Worm (Caenorhabditis elegans) whole organism, late embryonic: ENCODE measurements around the gene paa-1.

Experiments
- ceh-14 ChIP-seq: sonication (generic microtip); optimal IDR thresholded peaks from 2 replicates; lab custom pipeline; 2016; ENCODE audit warnings: missing genotype, missing genetic modification characterization, missing compliant biosample characterization
- ceh-22 ChIP-seq: sonication (generic microtip); optimal IDR thresholded peaks from 2 replicates; lab custom pipeline; 2017; ENCODE audit warnings: missing biosample characterization, missing genetic modification characterization
- ceh-31 ChIP-seq: sonication (generic microtip); optimal IDR thresholded peaks from 2 replicates; lab custom pipeline; 2016; ENCODE audit warnings: missing genetic modification characterization, missing compliant biosample characterization
- ceh-45 ChIP-seq: fragments of 200-800 bp; sonication (Bioruptor generic); IDR thresholded peaks from 2 replicates; pipeline ENCODE4 v1.3.6; 2022; ENCODE audit warnings: missing genetic modification reagents, missing genetic modification characterization, missing compliant biosample characterization
- elt-2 ChIP-seq: sonication (generic microtip); optimal IDR thresholded peaks from 2 replicates; lab custom pipeline; 2016; ENCODE audit warnings: missing genetic modification reagents, missing genetic modification characterization, missing compliant biosample characterization
- ets-4 ChIP-seq: sonication (generic microtip); optimal IDR thresholded peaks from 2 replicates; lab custom pipeline; 2016; ENCODE audit warnings: missing genetic modification characterization, missing compliant biosample characterization
- eyg-1 ChIP-seq: sonication (generic microtip); optimal IDR thresholded peaks from 2 replicates; lab custom pipeline; 2016; ENCODE audit warnings: missing genotype, missing genetic modification characterization, missing compliant biosample characterization
- fkh-10 ChIP-seq: fragments of 150-350 bp; optimal IDR thresholded peaks from 2 replicates; lab custom pipeline; 2014; ENCODE audit warnings: missing biosample characterization, missing genetic modification reagents, missing genetic modification characterization
- nfya-1 ChIP-seq: sonication (generic microtip); optimal IDR thresholded peaks from 2 replicates; lab custom pipeline; 2017; ENCODE audit warnings: missing genetic modification characterization, mild to moderate bottlenecking, missing compliant biosample characterization, antibody characterized with exemption, moderate library complexity
- nhr-11 ChIP-seq: fragments of 150-350 bp; optimal IDR thresholded peaks from 2 replicates; lab custom pipeline; 2014; ENCODE audit warnings: missing biosample characterization, missing genetic modification characterization
- pag-3 ChIP-seq: sonication (generic microtip); optimal IDR thresholded peaks from 2 replicates; lab custom pipeline; 2016; ENCODE audit warnings: missing compliant biosample characterization, missing genetic modification characterization, borderline replicate concordance
- unc-3 ChIP-seq, 2 experiments: fragments of 200-800 bp in 1 of 2; sonication (Bioruptor generic) in 1 of 2; sonication (generic microtip) in 1 of 2; conservative IDR thresholded peaks in 1 of 2; optimal IDR thresholded peaks in 1 of 2; 2 replicates each; pipeline versions ENCODE4 v1.3.6 to Lab custom; 2016 to 2022; ENCODE audit warnings: missing compliant biosample characterization in 2 of 2, missing genetic modification characterization in 2 of 2, missing genetic modification reagents in 1 of 2

DNA sequence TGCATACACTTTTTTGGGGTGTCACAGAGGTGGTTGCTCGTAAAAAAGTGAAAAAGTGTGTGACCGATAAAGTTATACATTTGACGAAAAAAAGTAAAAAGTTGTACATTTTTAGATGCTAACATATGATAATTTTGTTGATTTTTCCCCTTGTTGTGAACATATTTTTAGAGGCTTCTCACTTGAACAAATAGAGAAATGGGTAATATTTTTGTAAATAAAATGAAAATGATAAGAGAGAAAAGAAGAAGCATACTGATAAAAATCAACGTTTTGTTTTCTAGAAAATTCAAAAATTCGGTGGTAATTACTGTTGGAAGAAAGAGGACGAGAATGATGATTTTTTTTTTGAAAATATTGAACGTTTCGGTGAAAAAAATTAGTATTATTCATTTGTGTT lies 30.3 kb upstream of the paa-1 start:
- no peak for TF ChIP-seq ceh-45 (GFP tag; lab: Robert Waterston, UW)
- no peak for TF ChIP-seq nhr-11 (tag; lab: Kevin White, UChicago)
- TF ChIP-seq ceh-22, result no peak
- TF ChIP-seq ceh-31 (tag; lab: Kevin White, UChicago), result no peak
- TF ChIP-seq elt-2 (tag; lab: Kevin White, UChicago), result no peak
- TF ChIP-seq fkh-10 (GFP tag; lab: Kevin White, UChicago), result no peak
- no peak for TF ChIP-seq pag-3
- no peak for TF ChIP-seq unc-3 (GFP tag; conservative IDR thresholded peaks at IDR 0.05; lab: Robert Waterston, UW)
- no peak for TF ChIP-seq unc-3 (tag; optimal IDR thresholded peaks at IDR 0.05; lab: Kevin White, UChicago)
- no peak for TF ChIP-seq nfya-1 (tag; lab: Kevin White, UChicago)
- no peak for TF ChIP-seq ceh-14 (tag; lab: Kevin White, UChicago)
- TF ChIP-seq ets-4 (tag; lab: Kevin White, UChicago), result no peak
- no peak for TF ChIP-seq eyg-1 (tag; lab: Kevin White, UChicago)
